Worm (Caenorhabditis elegans) whole organism, young adult: Measurements from ENCODE around the gene K01A2.4.
"Not testable (repeated sequence)": the region's sequence is repeated elsewhere in the genome, so short reads cannot be mapped to it uniquely, and the experiment has no call there.

Source experiments
- B0035.1 ChIP-seq: sonication (generic microtip); optimal IDR thresholded peaks from 2 replicates; lab custom pipeline; 2016; ENCODE audit warnings: missing genetic modification characterization, mild to moderate bottlenecking, missing compliant biosample characterization, missing genotype, missing genetic modification reagents
- F33H1.4 ChIP-seq: fragments of 200-800 bp; sonication (Bioruptor generic); IDR thresholded peaks from 2 replicates; pipeline ENCODE4 v1.3.6; 2022; ENCODE audit warnings: missing genetic modification reagents, missing genetic modification characterization, missing compliant biosample characterization
- F37B4.10 ChIP-seq: fragments of 200-800 bp; sonication (Bioruptor generic); IDR thresholded peaks from 2 replicates; pipeline ENCODE4 v1.3.6; 2022; ENCODE audit warnings: missing genetic modification characterization, missing compliant biosample characterization
- F55B11.4 ChIP-seq: sonication (generic microtip); optimal IDR thresholded peaks from 2 replicates; lab custom pipeline; 2016; ENCODE audit warnings: missing compliant biosample characterization, missing genetic modification characterization, borderline replicate concordance; ENCODE audit not compliant: insufficient read depth
- K12H6.12 ChIP-seq: fragments of 200-800 bp; sonication (Bioruptor generic); optimal IDR thresholded peaks from 2 replicates; lab custom pipeline; 2018; ENCODE audit warnings: mild to moderate bottlenecking, missing genetic modification characterization, missing compliant biosample characterization
- T26A5.8 ChIP-seq: sonication (generic microtip); optimal IDR thresholded peaks from 2 replicates; lab custom pipeline; 2016; ENCODE audit warnings: missing genetic modification characterization, missing compliant biosample characterization
- Y53G8AR.9 ChIP-seq: fragments of 200-800 bp; sonication (Bioruptor generic); conservative IDR thresholded peaks from 2 replicates; pipeline ENCODE4 v1.3.6; 2022; ENCODE audit warnings: missing genetic modification reagents, missing genetic modification characterization, missing compliant biosample characterization
- Y67H2A.10 ChIP-seq: fragments of 200-800 bp; sonication (Bioruptor generic); conservative IDR thresholded peaks from 2 replicates; pipeline ENCODE4 v1.3.6; 2022; ENCODE audit warnings: missing genetic modification reagents, missing genetic modification characterization, missing compliant biosample characterization
- Y79H2A.3 ChIP-seq: fragments of 200-800 bp; sonication (Bioruptor generic); conservative IDR thresholded peaks from 2 replicates; pipeline ENCODE4 v1.3.6; 2022; ENCODE audit warnings: missing genetic modification reagents, missing genetic modification characterization, missing compliant biosample characterization
- Y95B8A.8 ChIP-seq: fragments of 200-800 bp; sonication (Bioruptor generic); IDR thresholded peaks from 2 replicates; pipeline ENCODE4 v1.3.6; 2022; ENCODE audit warnings: missing genetic modification reagents, missing genetic modification characterization, missing compliant biosample characterization
- aptf-2 ChIP-seq: fragments of 200-800 bp; sonication (Bioruptor generic); conservative IDR thresholded peaks from 2 replicates; pipeline ENCODE4 v1.3.6; 2022; ENCODE audit warnings: missing genetic modification reagents, missing genetic modification characterization, missing compliant biosample characterization
- attf-5 ChIP-seq: fragments of 200-800 bp; sonication (Bioruptor generic); optimal IDR thresholded peaks from 2 replicates; lab custom pipeline; 2018; ENCODE audit warnings: mild to moderate bottlenecking, missing genetic modification characterization, missing compliant biosample characterization
- cebp-1 ChIP-seq, 2 experiments: fragments of 200-800 bp in 1 of 2; sonication (Bioruptor generic) in 1 of 2; sonication (generic microtip) in 1 of 2; IDR thresholded peaks in 1 of 2; optimal IDR thresholded peaks in 1 of 2; 2 replicates each; pipeline versions ENCODE4 v1.3.6 to Lab custom; 2017 to 2022; ENCODE audit warnings: missing compliant biosample characterization in 2 of 2, missing genetic modification characterization in 2 of 2, mild to moderate bottlenecking in 1 of 2, missing genetic modification reagents in 1 of 2, moderate library complexity in 1 of 2
- ceh-91 ChIP-seq: fragments of 200-800 bp; sonication (Bioruptor generic); IDR thresholded peaks from 2 replicates; pipeline ENCODE4 v1.3.6; 2022; ENCODE audit warnings: missing genetic modification reagents, missing genetic modification characterization, missing compliant biosample characterization
- dpff-1 ChIP-seq: sonication (generic microtip); optimal IDR thresholded peaks from 2 replicates; lab custom pipeline; 2017; ENCODE audit warnings: mild to moderate bottlenecking, missing genetic modification characterization, missing compliant biosample characterization
- egrh-3 ChIP-seq: fragments of 200-800 bp; sonication (Bioruptor generic); IDR thresholded peaks from 2 replicates; pipeline ENCODE4 v1.3.6; 2022; ENCODE audit warnings: missing genetic modification reagents, missing genetic modification characterization, missing compliant biosample characterization
- ets-4 ChIP-seq: fragments of 200-800 bp; sonication (Bioruptor generic); optimal IDR thresholded peaks from 2 replicates; lab custom pipeline; 2018; ENCODE audit warnings: mild to moderate bottlenecking, missing genetic modification characterization, missing compliant biosample characterization
- lin-26 ChIP-seq: fragments of 200-800 bp; sonication (Bioruptor generic); IDR thresholded peaks from 2 replicates; pipeline ENCODE4 v1.3.6; 2022; ENCODE audit warnings: missing genetic modification reagents, missing genetic modification characterization, missing compliant biosample characterization
- lir-1 ChIP-seq: fragments of 200-800 bp; sonication (Bioruptor generic); conservative IDR thresholded peaks from 2 replicates; pipeline ENCODE4 v1.3.6; 2022; ENCODE audit warnings: missing genetic modification reagents, missing genetic modification characterization, missing compliant biosample characterization
- lsy-27 ChIP-seq: sonication (generic microtip); optimal IDR thresholded peaks from 2 replicates; lab custom pipeline; 2017; ENCODE audit warnings: missing genetic modification characterization, mild to moderate bottlenecking, missing compliant biosample characterization, antibody characterized with exemption, missing genotype, borderline replicate concordance; ENCODE audit not compliant: insufficient read depth
- madf-8 ChIP-seq: fragments of 200-800 bp; sonication (Bioruptor generic); conservative IDR thresholded peaks from 2 replicates; pipeline ENCODE4 v1.3.6; 2022; ENCODE audit warnings: missing genetic modification reagents, missing genetic modification characterization, missing compliant biosample characterization
- mcd-1 ChIP-seq: fragments of 200-800 bp; sonication (Bioruptor generic); IDR thresholded peaks from 2 replicates; pipeline ENCODE4 v1.3.6; 2022; ENCODE audit warnings: missing genetic modification reagents, missing genetic modification characterization, missing compliant biosample characterization
- nfya-2 ChIP-seq: fragments of 200-800 bp; sonication (Bioruptor generic); IDR thresholded peaks from 2 replicates; pipeline ENCODE4 v1.3.6; 2022; ENCODE audit warnings: missing genetic modification reagents, missing genetic modification characterization, missing compliant biosample characterization
- nfyb-1 ChIP-seq: fragments of 200-800 bp; sonication (Bioruptor generic); IDR thresholded peaks from 2 replicates; pipeline ENCODE4 v1.3.6; 2022; ENCODE audit warnings: missing genetic modification reagents, missing genetic modification characterization, missing compliant biosample characterization
- nhr-179 ChIP-seq: sonication (generic microtip); optimal IDR thresholded peaks from 2 replicates; lab custom pipeline; 2016; ENCODE audit warnings: mild to moderate bottlenecking, missing genetic modification characterization, missing compliant biosample characterization
- pbrm-1 ChIP-seq: fragments of 200-800 bp; sonication (Bioruptor generic); IDR thresholded peaks from 2 replicates; pipeline ENCODE4 v1.3.6; 2022; ENCODE audit warnings: missing genetic modification reagents, missing genetic modification characterization, missing compliant biosample characterization
- rec-8 ChIP-seq, 2 experiments: sonication (generic microtip); optimal IDR thresholded peaks; 2 replicates each; lab custom pipeline; 2016; ENCODE audit warnings: mild to moderate bottlenecking in 2 of 2, missing genetic modification characterization in 2 of 2, missing genetic modification reagents in 2 of 2, missing genotype in 2 of 2, missing biosample characterization in 1 of 2, missing compliant biosample characterization in 1 of 2, moderate library complexity in 1 of 2
- sea-2 ChIP-seq: fragments of 200-800 bp; sonication (Bioruptor generic); IDR thresholded peaks from 2 replicates; pipeline ENCODE4 v1.3.6; 2022; ENCODE audit warnings: missing genetic modification characterization, missing compliant biosample characterization
- snpc-1.3 ChIP-seq: sonication (generic microtip); optimal IDR thresholded peaks from 2 replicates; lab custom pipeline; 2017; ENCODE audit warnings: missing genetic modification characterization, mild to moderate bottlenecking, missing compliant biosample characterization, antibody characterized with exemption, moderate library complexity, missing genotype, missing genetic modification reagents; ENCODE audit not compliant: insufficient read depth
- snpc-3.4 ChIP-seq: sonication (generic microtip); optimal IDR thresholded peaks from 2 replicates; lab custom pipeline; 2017; ENCODE audit warnings: missing genetic modification characterization, mild to moderate bottlenecking, missing compliant biosample characterization, antibody characterized with exemption, moderate library complexity, missing genotype, missing genetic modification reagents
- sptf-2 ChIP-seq: fragments of 200-800 bp; sonication (Bioruptor generic); optimal IDR thresholded peaks from 2 replicates; lab custom pipeline; 2018; ENCODE audit warnings: mild to moderate bottlenecking, missing genetic modification characterization, missing compliant biosample characterization
- tbp1 ChIP-seq: fragments of 200-800 bp; sonication (Bioruptor generic); optimal IDR thresholded peaks from 2 replicates; lab custom pipeline; 2018; ENCODE audit warnings: mild to moderate bottlenecking, missing genetic modification characterization, missing compliant biosample characterization
- tbx-9 ChIP-seq: sonication (generic microtip); optimal IDR thresholded peaks from 2 replicates; lab custom pipeline; 2016; ENCODE audit warnings: borderline replicate concordance, missing genetic modification characterization, inconsistent platforms, missing compliant biosample characterization
- tlf-1 ChIP-seq: fragments of 200-800 bp; sonication (Bioruptor generic); optimal IDR thresholded peaks from 2 replicates; lab custom pipeline; 2018; ENCODE audit warnings: mild to moderate bottlenecking, missing genetic modification characterization, missing compliant biosample characterization
- unc-130 ChIP-seq: sonication (generic microtip); optimal IDR thresholded peaks from 2 replicates; lab custom pipeline; 2016; ENCODE audit warnings: missing genetic modification reagents, missing genetic modification characterization, missing compliant biosample characterization
- zfh-2 ChIP-seq: fragments of 200-800 bp; sonication (Bioruptor generic); conservative IDR thresholded peaks from 2 replicates; pipeline ENCODE4 v1.3.6; 2022; ENCODE audit warnings: missing genetic modification reagents, missing genetic modification characterization, missing compliant biosample characterization
- ztf-3 ChIP-seq: fragments of 200-800 bp; sonication (Bioruptor generic); optimal IDR thresholded peaks from 2 replicates; lab custom pipeline; 2018; ENCODE audit warnings: mild to moderate bottlenecking, missing genetic modification characterization, missing compliant biosample characterization
- ztf-6 ChIP-seq: fragments of 200-800 bp; sonication (Bioruptor generic); IDR thresholded peaks from 2 replicates; pipeline ENCODE4 v1.3.6; 2022; ENCODE audit warnings: missing genetic modification reagents, missing genetic modification characterization, missing compliant biosample characterization

Gene K01A2.4

ce11 chrII:303927-304711 is 3.1 kb upstream of the K01A2.4 start:
- TF ChIP-seq aptf-2 (GFP tag; lab: Robert Waterston, UW) (no peak), egrh-3 (GFP tag; lab: Robert Waterston, UW) (peak; percentile 23; the same call in 1 of the 2 replicates), zfh-2 (GFP tag; lab: Robert Waterston, UW) (peak; percentile 87)

ce11 chrII:305645-306044 is 1.6 kb upstream of the K01A2.4 start, which contains the start of gene col-69:
Gene col-69 (minus strand): TSS chrII:305745.
- no peak for TF ChIP-seq T26A5.8 (tag; lab: Kevin White, UChicago)
- no peak for TF ChIP-seq tbx-9 (tag; lab: Kevin White, UChicago)
- TF ChIP-seq Y95B8A.8 (GFP tag; lab: Robert Waterston, UW), result no peak
- TF ChIP-seq ceh-91 (GFP tag; lab: Robert Waterston, UW), result no peak
- TF ChIP-seq ztf-6, result no peak
- TF ChIP-seq F37B4.10, result no peak
- TF ChIP-seq nfya-2 (GFP tag; lab: Robert Waterston, UW), result no peak
- no peak for TF ChIP-seq ztf-3 (GFP tag; lab: Kevin White, UChicago)
- no peak for TF ChIP-seq rec-8 (tag; optimal IDR thresholded peaks at IDR 0.05; lab: Kevin White, UChicago)
- TF ChIP-seq lir-1 (GFP tag; lab: Robert Waterston, UW), result no peak
- no peak for TF ChIP-seq nfyb-1 (GFP tag; lab: Robert Waterston, UW)
- no peak for TF ChIP-seq Y79H2A.3 (GFP tag; lab: Robert Waterston, UW)
- TF ChIP-seq lsy-27 (tag; lab: Kevin White, UChicago), result no peak
- TF ChIP-seq Y53G8AR.9 (GFP tag; lab: Robert Waterston, UW), result no peak
- no peak for TF ChIP-seq unc-130 (GFP tag; lab: Kevin White, UChicago)
- no peak for TF ChIP-seq F55B11.4 (tag; lab: Kevin White, UChicago)
- TF ChIP-seq ets-4 (GFP tag; lab: Kevin White, UChicago), result no peak
- TF ChIP-seq dpff-1, result no peak
- no peak for TF ChIP-seq attf-5 (GFP tag; lab: Kevin White, UChicago)
- no peak for TF ChIP-seq sptf-2 (GFP tag; lab: Kevin White, UChicago)

ce11 chrII:312110-312509 is 4.9 kb downstream of the K01A2.4 start, which contains the start of gene mps-2:
Gene mps-2 (minus strand): TSS chrII:312210.
- TF ChIP-seq snpc-3.4; mcd-1; cebp-1 (GFP tag; IDR thresholded peaks at IDR 0.05; lab: Robert Waterston, UW); cebp-1 (tag; optimal IDR thresholded peaks at IDR 0.05; lab: Kevin White, UChicago): not testable (repeated sequence)
- TF ChIP-seq, all 124 proteins: peak for 0; not testable (repeated sequence) for 124

ce11 chrII:313540-313939 is 6.3 kb downstream of the K01A2.4 start:
- TF ChIP-seq unc-130 (GFP tag; lab: Kevin White, UChicago) (no peak), B0035.1 (tag; lab: Kevin White, UChicago) (no peak), snpc-1.3 (tag; lab: Kevin White, UChicago) (no peak), Y67H2A.10 (GFP tag; lab: Robert Waterston, UW) (no peak), K12H6.12 (tag; lab: Kevin White, UChicago) (no peak), sea-2 (GFP tag; lab: Robert Waterston, UW) (no peak), lir-1 (GFP tag; lab: Robert Waterston, UW) (no peak), tlf-1 (GFP tag; lab: Kevin White, UChicago) (no peak), madf-8 (no peak), attf-5 (GFP tag; lab: Kevin White, UChicago) (no peak), nhr-179 (tag; lab: Kevin White, UChicago) (no peak), tbx-9 (tag; lab: Kevin White, UChicago) (no peak), tbp1 (no peak), F33H1.4 (GFP tag; lab: Robert Waterston, UW) (no peak), lin-26 (GFP tag; lab: Robert Waterston, UW) (no peak), ztf-3 (GFP tag; lab: Kevin White, UChicago) (no peak), pbrm-1 (GFP tag; lab: Robert Waterston, UW) (no peak)
